Worm (Caenorhabditis elegans) whole organism, L4 larva: ENCODE data around the gene gcy-6.

Source experiments
- D1046.2 ChIP-seq: fragments of 200-800 bp; sonication (Bioruptor generic); IDR thresholded peaks from 2 replicates; pipeline ENCODE4 v1.3.6; 2022; ENCODE audit warnings: missing genetic modification characterization, missing compliant biosample characterization
- F26F4.8 ChIP-seq: fragments of 200-800 bp; sonication (Bioruptor generic); conservative IDR thresholded peaks from 2 replicates; pipeline ENCODE4 v1.3.6; 2022; ENCODE audit warnings: missing genetic modification characterization, missing compliant biosample characterization
- F37D6.2 ChIP-seq: sonication (generic microtip); optimal IDR thresholded peaks from 2 replicates; lab custom pipeline; 2016; ENCODE audit warnings: mild to moderate bottlenecking, missing genetic modification characterization, missing compliant biosample characterization
- F49E8.2 ChIP-seq: sonication (generic microtip); optimal IDR thresholded peaks from 2 replicates; lab custom pipeline; 2016; ENCODE audit warnings: missing compliant biosample characterization, mild to moderate bottlenecking, missing genetic modification characterization, borderline replicate concordance
- R02D3.7 ChIP-seq: fragments of 150-350 bp; sonication (generic microtip); optimal IDR thresholded peaks from 3 replicates; lab custom pipeline; 2014; ENCODE audit warnings: missing biosample characterization, missing genetic modification characterization
- T20F7.1 ChIP-seq: fragments of 200-800 bp; sonication (Bioruptor generic); optimal IDR thresholded peaks from 2 replicates; lab custom pipeline; 2018; ENCODE audit warnings: mild to moderate bottlenecking, missing genetic modification characterization, missing compliant biosample characterization
- T26A8.4 ChIP-seq: fragments of 200-800 bp; sonication (Bioruptor generic); IDR thresholded peaks from 2 replicates; pipeline ENCODE4 v1.3.6; 2022; ENCODE audit warnings: missing genetic modification characterization, missing compliant biosample characterization
- Y105C5A.15 ChIP-seq: fragments of 200-800 bp; sonication (Bioruptor generic); IDR thresholded peaks from 2 replicates; pipeline ENCODE4 v1.3.6; 2022; ENCODE audit warnings: missing genetic modification characterization, missing compliant biosample characterization
- aly-2 ChIP-seq: sonication (generic microtip); optimal IDR thresholded peaks from 2 replicates; lab custom pipeline; 2018; ENCODE audit warnings: missing biosample characterization, missing genetic modification characterization
- ceh-20 ChIP-seq: fragments of 200-800 bp; sonication (Bioruptor generic); IDR thresholded peaks from 2 replicates; pipeline ENCODE4 v1.3.6; 2022; ENCODE audit warnings: missing genetic modification reagents, missing genetic modification characterization, missing compliant biosample characterization
- ceh-44 ChIP-seq: fragments of 200-800 bp; sonication (Bioruptor generic); IDR thresholded peaks from 2 replicates; pipeline ENCODE4 v1.3.6; 2022; ENCODE audit warnings: missing genetic modification reagents, missing genetic modification characterization, missing compliant biosample characterization
- cey-2 ChIP-seq: sonication (generic microtip); optimal IDR thresholded peaks from 3 replicates; lab custom pipeline; 2017; ENCODE audit warnings: missing genetic modification characterization, mild to moderate bottlenecking, missing compliant biosample characterization, antibody characterized with exemption, borderline replicate concordance; ENCODE audit not compliant: insufficient read depth
- daf-12 ChIP-seq: fragments of 150-350 bp; optimal IDR thresholded peaks from 2 replicates; lab custom pipeline; 2014; ENCODE audit warnings: missing biosample characterization, missing genetic modification reagents, missing genetic modification characterization
- dmd-6 ChIP-seq: fragments of 200-800 bp; sonication (Bioruptor generic); IDR thresholded peaks from 2 replicates; pipeline ENCODE4 v1.3.6; 2022; ENCODE audit warnings: missing genetic modification reagents, missing genetic modification characterization, missing compliant biosample characterization
- dmd-9 ChIP-seq: fragments of 200-800 bp; sonication (Bioruptor generic); IDR thresholded peaks from 2 replicates; pipeline ENCODE4 v1.3.6; 2022; ENCODE audit warnings: missing genetic modification reagents, missing genetic modification characterization, missing compliant biosample characterization
- dpl-1 ChIP-seq: fragments of 150-350 bp; optimal IDR thresholded peaks from 2 replicates; lab custom pipeline; 2014; ENCODE audit warnings: missing biosample characterization, missing genetic modification reagents, missing genetic modification characterization
- dve-1 ChIP-seq: sonication (generic microtip); optimal IDR thresholded peaks from 2 replicates; lab custom pipeline; 2017; ENCODE audit warnings: antibody characterized with exemption, mild to moderate bottlenecking, missing genetic modification characterization, missing compliant biosample characterization; ENCODE audit not compliant: insufficient read depth
- hlh-11 ChIP-seq: fragments of 200-800 bp; sonication (Bioruptor generic); optimal IDR thresholded peaks from 2 replicates; lab custom pipeline; 2018; ENCODE audit warnings: mild to moderate bottlenecking, missing genetic modification characterization, missing compliant biosample characterization
- hmg-1.1 ChIP-seq: fragments of 200-800 bp; sonication (Bioruptor generic); IDR thresholded peaks from 2 replicates; pipeline ENCODE4 v1.3.6; 2022; ENCODE audit warnings: missing genetic modification reagents, missing genetic modification characterization, missing compliant biosample characterization
- lin-1 ChIP-seq: fragments of 200-800 bp; sonication (Bioruptor generic); IDR thresholded peaks from 2 replicates; pipeline ENCODE4 v1.3.6; 2022; ENCODE audit warnings: missing genetic modification reagents, missing genetic modification characterization, missing compliant biosample characterization
- lin-39 ChIP-seq: fragments of 150-350 bp; optimal IDR thresholded peaks from 2 replicates; lab custom pipeline; 2014; ENCODE audit warnings: missing biosample characterization, missing genetic modification reagents, missing genetic modification characterization
- lsy-2 ChIP-seq, 2 experiments: fragments of 150-350 bp in 1 of 2; sonication (generic microtip) in 1 of 2; optimal IDR thresholded peaks; 2 replicates each; lab custom pipeline; 2014 to 2017; ENCODE audit warnings: missing biosample characterization in 2 of 2, missing genetic modification characterization in 2 of 2
- madf-5 ChIP-seq, 2 experiments: fragments of 200-800 bp; sonication (Bioruptor generic); IDR thresholded peaks; 2 replicates each; pipeline ENCODE4 v1.3.6; 2022; ENCODE audit warnings: missing compliant biosample characterization in 2 of 2, missing genetic modification characterization in 2 of 2
- mdl-1 ChIP-seq, 2 experiments: fragments of 150-350 bp in 1 of 2; sonication (generic microtip) in 1 of 2; optimal IDR thresholded peaks; 2 replicates each; lab custom pipeline; 2014 to 2017; ENCODE audit warnings: missing biosample characterization in 2 of 2, missing genetic modification characterization in 2 of 2
- mdt-29 ChIP-seq: fragments of 200-800 bp; sonication (Bioruptor generic); IDR thresholded peaks from 2 replicates; pipeline ENCODE4 v1.3.6; 2022; ENCODE audit warnings: missing genetic modification reagents, missing genetic modification characterization, missing compliant biosample characterization
- mes-2 ChIP-seq: sonication (generic microtip); optimal IDR thresholded peaks from 2 replicates; lab custom pipeline; 2016; ENCODE audit warnings: missing genotype, mild to moderate bottlenecking, missing genetic modification characterization, missing compliant biosample characterization; ENCODE audit not compliant: poor library complexity, severe bottlenecking
- nhr-10 ChIP-seq: fragments of 150-350 bp; optimal IDR thresholded peaks from 2 replicates; lab custom pipeline; 2014; ENCODE audit warnings: missing biosample characterization, missing genetic modification characterization
- nhr-111 ChIP-seq: fragments of 200-800 bp; sonication (Bioruptor generic); optimal IDR thresholded peaks from 2 replicates; lab custom pipeline; 2018; ENCODE audit warnings: mild to moderate bottlenecking, missing genetic modification characterization, missing compliant biosample characterization
- nhr-237 ChIP-seq: sonication (generic microtip); optimal IDR thresholded peaks from 2 replicates; lab custom pipeline; 2017; ENCODE audit warnings: missing biosample characterization, missing genetic modification characterization
- nhr-25 ChIP-seq: sonication (generic microtip); optimal IDR thresholded peaks from 2 replicates; lab custom pipeline; 2017; ENCODE audit warnings: missing genetic modification characterization, mild to moderate bottlenecking, missing compliant biosample characterization, antibody characterized with exemption, moderate library complexity, borderline replicate concordance; ENCODE audit not compliant: insufficient read depth
- nhr-28 ChIP-seq: fragments of 150-350 bp; optimal IDR thresholded peaks from 2 replicates; lab custom pipeline; 2014; ENCODE audit warnings: missing biosample characterization, missing genetic modification characterization
- nhr-41 ChIP-seq: fragments of 200-800 bp; sonication (Bioruptor generic); IDR thresholded peaks from 2 replicates; pipeline ENCODE4 v1.3.6; 2022; ENCODE audit warnings: missing genetic modification reagents, missing genetic modification characterization, missing compliant biosample characterization
- nhr-42 ChIP-seq: fragments of 200-800 bp; sonication (Bioruptor generic); IDR thresholded peaks from 2 replicates; pipeline ENCODE4 v1.3.6; 2022; ENCODE audit warnings: missing genetic modification characterization, missing compliant biosample characterization
- nhr-76 ChIP-seq: fragments of 150-350 bp; optimal IDR thresholded peaks from 2 replicates; lab custom pipeline; 2014; ENCODE audit warnings: missing biosample characterization, missing genetic modification characterization
- nhr-77 ChIP-seq: fragments of 150-350 bp; optimal IDR thresholded peaks from 2 replicates; lab custom pipeline; 2014; ENCODE audit warnings: missing biosample characterization, missing genetic modification characterization
- pha-4 ChIP-seq, 2 experiments: fragments of 150-350 bp in 1 of 2; fragments of 200-800 bp in 1 of 2; sonication (Bioruptor generic) in 1 of 2; IDR thresholded peaks in 1 of 2; optimal IDR thresholded peaks in 1 of 2; 2 replicates each; pipeline versions ENCODE4 v1.3.6 to Lab custom; 2014 to 2022; ENCODE audit warnings: missing genetic modification characterization in 2 of 2, missing genetic modification reagents in 2 of 2, missing biosample characterization in 1 of 2, missing compliant biosample characterization in 1 of 2
- php-3 ChIP-seq: fragments of 200-800 bp; sonication (Bioruptor generic); IDR thresholded peaks from 2 replicates; pipeline ENCODE4 v1.3.6; 2022; ENCODE audit warnings: missing genetic modification reagents, missing genetic modification characterization, missing compliant biosample characterization
- skn-1 ChIP-seq: fragments of 150-350 bp; optimal IDR thresholded peaks from 2 replicates; lab custom pipeline; 2014; ENCODE audit warnings: missing biosample characterization, missing genetic modification characterization
- snpc-1.2 ChIP-seq: fragments of 200-800 bp; sonication (Bioruptor generic); IDR thresholded peaks from 2 replicates; pipeline ENCODE4 v1.3.6; 2022; ENCODE audit warnings: missing genetic modification reagents, missing genetic modification characterization, missing compliant biosample characterization
- spr-1 ChIP-seq: sonication (generic microtip); optimal IDR thresholded peaks from 2 replicates; lab custom pipeline; 2016; ENCODE audit warnings: mild to moderate bottlenecking, missing genetic modification characterization, missing compliant biosample characterization
- tag-97 ChIP-seq: fragments of 200-800 bp; sonication (Bioruptor generic); IDR thresholded peaks from 2 replicates; pipeline ENCODE4 v1.3.6; 2022; ENCODE audit warnings: missing genetic modification characterization, missing compliant biosample characterization
- tra-1 ChIP-seq: fragments of 200-800 bp; sonication (Bioruptor generic); IDR thresholded peaks from 2 replicates; pipeline ENCODE4 v1.3.6; 2022; ENCODE audit warnings: missing genetic modification reagents, missing genetic modification characterization, missing compliant biosample characterization
- unc-130 ChIP-seq: sonication (generic microtip); optimal IDR thresholded peaks from 2 replicates; lab custom pipeline; 2016; ENCODE audit warnings: missing genetic modification reagents, missing genetic modification characterization, missing compliant biosample characterization
- unc-62 ChIP-seq, 3 experiments: fragments of 150-350 bp in 1 of 3; sonication (generic microtip); optimal IDR thresholded peaks in 2 of 3; peaks in 1 of 3; 1 replicate in 1 of 3; 2 replicates in 2 of 3; lab custom pipeline; 2014 to 2017; ENCODE audit warnings: missing biosample characterization in 3 of 3, missing genetic modification characterization in 3 of 3, missing genetic modification reagents in 3 of 3, missing genotype in 1 of 3
- zag-1 ChIP-seq: fragments of 150-350 bp; optimal IDR thresholded peaks from 2 replicates; lab custom pipeline; 2014; ENCODE audit warnings: missing biosample characterization, missing genetic modification characterization
- ztf-7 ChIP-seq: fragments of 150-350 bp; optimal IDR thresholded peaks from 2 replicates; lab custom pipeline; 2014; ENCODE audit warnings: missing biosample characterization, missing genetic modification characterization

gcy-6 gene

ce11 chrV:10355773-10356335 lies 42.0 kb upstream of the gcy-6 start, which contains the start of gene sluh-7 (continued):
- peak; percentile 56; the same call in 1 of the 2 replicates for TF ChIP-seq dmd-6 (GFP tag; lab: Robert Waterston, UW)
- no peak for TF ChIP-seq nhr-111 (GFP tag; lab: Kevin White, UChicago)

- TF ChIP-seq unc-62 (GFP tag; optimal IDR thresholded peaks at IDR 0.05 in 1 of 2; lab: Kevin White, UChicago) (no peak), unc-62 (tag; optimal IDR thresholded peaks at IDR 0.05; lab: Kevin White, UChicago) (no peak), F49E8.2 (tag; lab: Kevin White, UChicago) (peak; percentile 11), hmg-1.1 (GFP tag; lab: Robert Waterston, UW) (peak; percentile 68), F26F4.8 (no peak), ceh-44 (GFP tag; lab: Robert Waterston, UW) (no peak), lin-39 (tag; lab: Kevin White, UChicago) (no peak), dmd-9 (GFP tag; lab: Robert Waterston, UW) (0 out of 2 replicates have a peak, but pooled peaks have one; percentile 57), spr-1 (tag; lab: Kevin White, UChicago) (peak; percentile 52), nhr-76 (tag; lab: Kevin White, UChicago) (no peak), snpc-1.2 (no peak), Y105C5A.15 (GFP tag; lab: Robert Waterston, UW) (no peak), mes-2 (tag; lab: Kevin White, UChicago) (peak; percentile 93), skn-1 (tag; lab: Kevin White, UChicago) (no peak), aly-2 (tag; lab: Kevin White, UChicago) (no peak), nhr-42 (0 out of 2 replicates have a peak, but pooled peaks have one; percentile 8), madf-5 (GFP tag; IDR thresholded peaks at IDR 0.05; lab: Robert Waterston, UW) (no peak), daf-12 (tag; lab: Kevin White, UChicago) (no peak), mdt-29 (no peak), F37D6.2 (peak; percentile 47), nhr-41 (GFP tag; lab: Robert Waterston, UW) (no peak), nhr-28 (tag; lab: Kevin White, UChicago) (peak; percentile 60), nhr-25 (tag; lab: Kevin White, UChicago) (peak; percentile 79), T20F7.1 (peak; percentile 77), tag-97 (GFP tag; lab: Robert Waterston, UW) (no peak), php-3 (no peak), D1046.2 (GFP tag; lab: Robert Waterston, UW) (no peak), lsy-2 (tag; optimal IDR thresholded peaks at IDR 0.05; lab: Kevin White, UChicago) (peak in 1 of 2 experiments; percentile 94), tra-1 (GFP tag; lab: Robert Waterston, UW) (no peak), T26A8.4 (GFP tag; lab: Robert Waterston, UW) (no peak), nhr-237 (tag; lab: Kevin White, UChicago) (no peak), dve-1 (tag; lab: Kevin White, UChicago) (peak; percentile 82), ztf-7 (tag; lab: Kevin White, UChicago) (peak; percentile 62), hlh-11 (tag; lab: Kevin White, UChicago) (no peak), unc-130 (GFP tag; lab: Kevin White, UChicago) (peak; percentile 64), zag-1 (tag; lab: Kevin White, UChicago) (no peak), dpl-1 (GFP tag; lab: Kevin White, UChicago) (peak; percentile 89), nhr-77 (tag; lab: Kevin White, UChicago) (peak; percentile 71), R02D3.7 (tag; lab: Kevin White, UChicago) (no peak), cey-2 (no peak), pha-4 (GFP tag; IDR thresholded peaks at IDR 0.05; lab: Robert Waterston, UW) (peak; percentile 65; the same call in 1 of the 2 replicates), pha-4 (tag; optimal IDR thresholded peaks at IDR 0.05; lab: Kevin White, UChicago) (peak; percentile 32), nhr-111 (GFP tag; lab: Kevin White, UChicago) (no peak), mdl-1 (tag; optimal IDR thresholded peaks at IDR 0.05; lab: Kevin White, UChicago) (peak in 1 of 2 experiments; percentile 36), ceh-20 (GFP tag; lab: Robert Waterston, UW) (no peak), nhr-10 (tag; lab: Kevin White, UChicago) (no peak), lin-1 (GFP tag; lab: Robert Waterston, UW) (no peak)
Measured at ce11 chrV:10352928-10353427, 39.1 kb upstream of the gcy-6 start, which contains the start of gene nol-56. nol-56 (minus strand) TSS chrV:10352978.
